Worm (Caenorhabditis elegans): ENCODE data around the gene F53C3.6.

DNA sequence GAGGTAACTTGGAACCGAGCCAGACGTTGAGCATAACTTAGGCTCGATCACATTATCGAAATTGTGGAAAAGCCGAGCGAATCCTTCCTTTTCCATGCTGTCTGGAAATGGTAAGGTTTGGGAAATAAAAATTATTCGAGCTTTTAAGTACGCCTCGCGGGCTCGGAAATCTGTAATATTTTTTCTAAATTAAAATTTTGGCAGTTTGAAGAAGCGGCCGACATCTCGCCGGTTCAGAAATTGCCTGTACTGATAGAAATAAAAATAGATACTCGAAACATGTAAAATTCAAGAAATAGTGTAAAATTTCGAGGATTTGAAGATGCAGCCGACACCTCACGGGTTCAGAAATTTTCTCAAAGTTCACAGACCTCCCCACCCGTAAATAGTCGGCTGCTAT lies 12.8 kb downstream of the F53C3.6 start, which contains the start of gene bcmo-2:
- TF ChIP-seq R02D3.7 (tag; optimal IDR thresholded peaks at IDR 0.05), result no peak
- TF ChIP-seq elt-3 (tag; optimal IDR thresholded peaks at IDR 0.05), result no peak
- no peak for TF ChIP-seq nhr-76 (tag; optimal IDR thresholded peaks at IDR 0.05)
- no peak for TF ChIP-seq pha-4 (tag; optimal IDR thresholded peaks at IDR 0.05)
- TF ChIP-seq nfya-1 (tag; optimal IDR thresholded peaks at IDR 0.05; ENCODE audit: insufficient read depth), result no peak
- TF ChIP-seq unc-62 (GFP tag; optimal IDR thresholded peaks at IDR 0.05), result no peak
- no peak for TF ChIP-seq ceh-16 (tag; optimal IDR thresholded peaks at IDR 0.05)
- TF ChIP-seq nhr-77 (tag; optimal IDR thresholded peaks at IDR 0.05), result no peak
- TF ChIP-seq lin-15B (tag; optimal IDR thresholded peaks at IDR 0.05), result no peak

All from whole organism, L3 larva.